Worm (Caenorhabditis elegans) whole organism, L4 larva: ENCODE results near the gene F20B6.5.

ENCODE experiments used
- F49E8.2 ChIP-seq: sonication (generic microtip); optimal IDR thresholded peaks from 2 replicates; lab custom pipeline; 2016; ENCODE audit warnings: missing compliant biosample characterization, mild to moderate bottlenecking, missing genetic modification characterization, borderline replicate concordance
- jun-1 ChIP-seq: fragments of 150-350 bp; optimal IDR thresholded peaks from 2 replicates; lab custom pipeline; 2014; ENCODE audit warnings: missing biosample characterization, missing genetic modification reagents, missing genetic modification characterization

DNA sequence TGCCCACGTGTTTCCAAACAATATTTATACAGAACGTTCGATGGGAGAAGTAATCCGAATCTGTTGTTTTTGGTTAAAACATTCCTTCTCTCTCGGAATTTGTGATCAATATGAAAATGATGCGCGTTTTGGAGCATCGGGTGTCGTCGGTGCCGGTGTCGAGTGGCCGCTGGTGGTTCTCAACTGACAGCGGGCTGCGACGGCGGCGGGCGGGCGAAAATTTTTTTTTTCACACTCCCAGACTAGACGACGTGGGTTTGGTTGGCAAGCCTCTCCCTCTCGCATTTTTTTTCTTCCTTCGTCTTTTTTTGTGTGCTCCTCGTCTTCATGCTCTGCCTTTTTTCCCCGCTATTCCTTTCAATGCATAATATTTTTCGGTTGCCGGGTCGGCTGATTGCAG is 18.4 kb upstream of the F20B6.5 start, which contains the start of gene W01H2.2:
- no peak for TF ChIP-seq F49E8.2 (tag; lab: Kevin White, UChicago)
- TF ChIP-seq jun-1 (tag; lab: Kevin White, UChicago): no peak
